Worm (Caenorhabditis elegans) whole organism, early embryonic: ENCODE results near the gene ZK418.13.
A peak's percentile ranks its signal among the peaks of the same experiment; 100 is the strongest.

Source experiments
- B0310.2 ChIP-seq: sonication (generic microtip); optimal IDR thresholded peaks from 2 replicates; lab custom pipeline; 2016; ENCODE audit warnings: mild to moderate bottlenecking, missing genetic modification characterization, missing compliant biosample characterization
- F13C5.2 ChIP-seq: sonication (generic microtip); optimal IDR thresholded peaks from 2 replicates; lab custom pipeline; 2017; ENCODE audit warnings: mild to moderate bottlenecking, missing genetic modification characterization, inconsistent platforms, missing compliant biosample characterization
- aly-1 ChIP-seq: sonication (generic microtip); optimal IDR thresholded peaks from 2 replicates; lab custom pipeline; 2016; ENCODE audit warnings: missing genetic modification characterization, missing compliant biosample characterization
- ama-1 ChIP-seq: fragments of 150-350 bp; optimal IDR thresholded peaks from 2 replicates; lab custom pipeline; 2014
- ceh-13 ChIP-seq: fragments of 200-800 bp; sonication (Bioruptor generic); optimal IDR thresholded peaks from 2 replicates; lab custom pipeline; 2018; ENCODE audit warnings: mild to moderate bottlenecking, missing genetic modification characterization, missing compliant biosample characterization
- ceh-36 ChIP-seq: sonication (generic microtip); optimal IDR thresholded peaks from 2 replicates; lab custom pipeline; 2016; ENCODE audit warnings: missing genetic modification characterization, inconsistent platforms, missing compliant biosample characterization
- ets-7 ChIP-seq: sonication (generic microtip); optimal IDR thresholded peaks from 2 replicates; lab custom pipeline; 2016; ENCODE audit warnings: missing genotype, missing genetic modification characterization, missing compliant biosample characterization
- flt-1 ChIP-seq: fragments of 200-800 bp; sonication (Bioruptor generic); IDR thresholded peaks from 2 replicates; pipeline ENCODE4 v1.3.6; 2022; ENCODE audit warnings: missing genetic modification characterization, missing compliant biosample characterization
- hmbx-1 ChIP-seq: sonication (generic microtip); optimal IDR thresholded peaks from 2 replicates; lab custom pipeline; 2016; ENCODE audit warnings: mild to moderate bottlenecking, missing genetic modification characterization, missing compliant biosample characterization
- hmg-4 ChIP-seq: fragments of 200-800 bp; sonication (Bioruptor generic); optimal IDR thresholded peaks from 2 replicates; lab custom pipeline; 2018; ENCODE audit warnings: mild to moderate bottlenecking, missing genetic modification characterization, missing compliant biosample characterization
- hnd-1 ChIP-seq: sonication (generic microtip); optimal IDR thresholded peaks from 2 replicates; lab custom pipeline; 2016; ENCODE audit warnings: missing genetic modification characterization, missing compliant biosample characterization
- pes-1 ChIP-seq: fragments of 200-800 bp; sonication (Bioruptor generic); IDR thresholded peaks from 2 replicates; pipeline ENCODE4 v1.3.6; 2022; ENCODE audit warnings: missing genetic modification reagents, missing genetic modification characterization, missing compliant biosample characterization
- scrt-1 ChIP-seq: fragments of 200-800 bp; sonication (Bioruptor generic); IDR thresholded peaks from 2 replicates; pipeline ENCODE4 v1.3.6; 2022; ENCODE audit warnings: missing genetic modification characterization, missing compliant biosample characterization
- sea-1 ChIP-seq: fragments of 200-800 bp; sonication (Bioruptor generic); conservative IDR thresholded peaks from 2 replicates; pipeline ENCODE4 v1.3.6; 2022; ENCODE audit warnings: missing genetic modification characterization, missing compliant biosample characterization
- tbx-11 ChIP-seq: fragments of 200-800 bp; sonication (Bioruptor generic); IDR thresholded peaks from 2 replicates; pipeline ENCODE4 v1.3.6; 2022; ENCODE audit warnings: missing genetic modification characterization, missing compliant biosample characterization
- tbx-37 ChIP-seq: fragments of 200-800 bp; sonication (Bioruptor generic); conservative IDR thresholded peaks from 2 replicates; pipeline ENCODE4 v1.3.6; 2022; ENCODE audit warnings: missing genetic modification reagents, missing genetic modification characterization, missing compliant biosample characterization
- tra-4 ChIP-seq: sonication (generic microtip); optimal IDR thresholded peaks from 2 replicates; lab custom pipeline; 2017; ENCODE audit warnings: missing genetic modification characterization, missing compliant biosample characterization

ZK418.13 gene

DNA sequence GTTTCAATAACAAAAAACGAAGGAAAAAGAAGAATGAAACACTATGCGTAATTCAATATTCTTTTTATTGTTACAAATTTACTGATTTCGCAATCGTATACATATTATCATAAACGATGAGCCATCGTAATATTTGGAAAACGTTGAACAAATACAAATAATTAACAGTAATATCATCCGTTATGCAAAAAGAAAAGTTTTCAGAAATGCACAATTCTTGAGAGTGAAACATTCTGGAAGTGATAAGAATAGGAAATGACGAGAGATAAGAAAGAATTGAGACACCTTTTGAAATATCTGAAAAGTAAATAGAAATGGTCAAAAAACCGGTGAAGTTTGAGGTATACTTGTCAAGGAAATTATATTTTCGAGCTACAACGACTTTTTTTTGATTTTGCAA, 5.2 kb upstream of the ZK418.13 start:
- TF ChIP-seq tbx-37 (GFP tag; lab: Robert Waterston, UW): no peak
- no peak for TF ChIP-seq tbx-11 (GFP tag; lab: Robert Waterston, UW)
- TF ChIP-seq pes-1: no peak
- no peak for TF ChIP-seq ceh-36
- TF ChIP-seq scrt-1: no peak
- TF ChIP-seq hmbx-1 (tag; lab: Kevin White, UChicago): no peak
- TF ChIP-seq aly-1 (tag; lab: Kevin White, UChicago): no peak
- TF ChIP-seq hmg-4 (GFP tag; lab: Kevin White, UChicago): no peak
- no peak for TF ChIP-seq ama-1 (lab: Kevin White, UChicago)
- TF ChIP-seq F13C5.2: no peak
- no peak for TF ChIP-seq tra-4

DNA sequence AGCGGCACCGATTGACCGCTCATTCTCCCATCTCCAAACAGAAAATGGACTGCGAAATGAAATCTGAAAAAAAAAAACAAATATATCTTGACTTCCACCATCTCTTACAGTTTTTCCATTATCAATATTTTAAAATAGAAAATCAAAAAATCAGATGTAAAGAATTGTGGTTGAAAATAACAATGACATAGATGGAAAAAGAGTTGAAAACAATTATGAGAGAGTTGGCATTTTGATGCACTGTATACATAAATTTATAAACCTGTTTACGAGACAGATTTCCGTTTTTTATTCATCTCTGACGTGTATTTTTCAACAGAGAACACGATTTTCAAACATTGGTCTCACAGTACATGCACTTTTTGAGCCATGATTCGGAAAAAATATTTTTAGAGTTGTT, 4.4 kb upstream of the ZK418.13 start, which contains the start of gene ZK418.7:
TSS of gene ZK418.7 (minus strand) at position 101 of the 400 bp plus-strand sequence.
- TF ChIP-seq pes-1 (no peak), ets-7 (tag; lab: Kevin White, UChicago) (no peak), tbx-11 (GFP tag; lab: Robert Waterston, UW) (no peak), hnd-1 (no peak), sea-1 (no peak), flt-1 (GFP tag; lab: Robert Waterston, UW) (no peak)

DNA sequence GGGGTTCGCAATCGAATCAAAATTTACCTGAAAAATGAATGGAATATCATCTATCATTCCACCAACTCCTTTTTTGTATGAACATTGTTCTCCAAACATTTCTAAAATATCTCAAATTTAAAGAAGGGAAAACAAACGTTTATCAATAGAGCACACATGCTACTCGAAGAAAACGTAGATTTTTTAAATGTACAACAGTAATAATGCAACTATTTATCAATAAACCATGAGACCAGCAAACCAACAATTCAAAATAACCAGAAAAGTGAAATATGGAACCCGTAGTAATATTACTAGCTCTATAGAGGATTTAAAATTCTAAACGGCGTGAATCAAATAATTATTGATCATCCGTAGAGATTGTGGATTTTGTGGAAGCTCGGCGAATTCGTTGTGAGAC, 2.5 kb upstream of the ZK418.13 start, which contains the start of gene ZK418.6:
TSS of gene ZK418.6 (minus strand) at position 101 of the 400 bp plus-strand sequence.
- TF ChIP-seq flt-1 (GFP tag; lab: Robert Waterston, UW) (no peak), pes-1 (no peak)

DNA sequence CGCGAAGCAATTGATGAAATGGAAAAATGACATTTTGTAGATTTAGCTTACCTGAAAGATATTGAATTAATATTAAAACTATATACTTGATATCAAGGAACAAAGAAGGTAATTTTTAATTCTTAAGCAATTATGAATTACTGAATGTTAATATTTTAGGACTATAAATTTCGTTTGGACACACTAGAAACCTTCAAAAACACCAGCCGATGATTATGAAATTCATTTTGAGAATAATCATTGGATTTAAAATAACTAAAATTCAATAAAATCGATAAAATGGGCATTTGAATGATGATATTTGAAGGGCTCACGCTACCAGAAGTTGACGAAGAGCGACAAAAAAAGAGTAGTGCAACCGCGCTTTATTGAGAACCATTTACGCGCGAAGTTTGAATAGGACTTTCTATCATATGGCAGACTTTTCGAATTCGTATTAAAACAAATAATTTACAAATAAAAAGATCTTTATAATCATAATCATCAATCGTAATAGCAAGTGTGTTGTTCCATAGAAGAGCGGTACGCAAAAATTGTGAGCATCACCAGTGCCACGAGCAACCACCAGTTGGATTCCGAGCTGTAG, 2.4 kb downstream of the ZK418.13 start, which contains the start of gene ZK418.5:
TSS of gene ZK418.5 (minus strand) at position 51 of the 586 bp plus-strand sequence.
- TF ChIP-seq F13C5.2: peak; percentile 60
- no peak for TF ChIP-seq ama-1 (lab: Kevin White, UChicago)

DNA sequence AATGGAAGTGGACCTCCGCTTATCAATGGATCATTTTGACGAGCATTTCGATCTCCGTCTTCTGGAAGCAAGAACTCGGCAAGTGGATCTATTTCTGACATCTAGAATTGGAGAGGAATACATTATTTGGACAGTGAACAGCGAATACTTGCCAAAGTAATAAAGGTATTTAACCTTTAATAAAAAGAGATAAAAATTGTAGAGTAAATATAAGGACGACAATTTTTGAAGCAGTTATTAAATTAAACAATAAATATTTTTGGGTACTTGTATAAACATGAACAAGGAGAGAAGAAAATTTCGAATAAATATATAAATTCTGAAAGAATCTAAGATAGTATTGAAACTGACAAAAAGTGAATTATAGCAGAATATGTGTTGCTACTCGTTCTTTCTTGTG, 3.8 kb downstream of the ZK418.13 start, which contains the start of gene lin-37:
TSS of gene lin-37 (minus strand) at position 101 of the 400 bp plus-strand sequence.
- TF ChIP-seq flt-1 (GFP tag; lab: Robert Waterston, UW) (no peak), F13C5.2 (no peak)

DNA sequence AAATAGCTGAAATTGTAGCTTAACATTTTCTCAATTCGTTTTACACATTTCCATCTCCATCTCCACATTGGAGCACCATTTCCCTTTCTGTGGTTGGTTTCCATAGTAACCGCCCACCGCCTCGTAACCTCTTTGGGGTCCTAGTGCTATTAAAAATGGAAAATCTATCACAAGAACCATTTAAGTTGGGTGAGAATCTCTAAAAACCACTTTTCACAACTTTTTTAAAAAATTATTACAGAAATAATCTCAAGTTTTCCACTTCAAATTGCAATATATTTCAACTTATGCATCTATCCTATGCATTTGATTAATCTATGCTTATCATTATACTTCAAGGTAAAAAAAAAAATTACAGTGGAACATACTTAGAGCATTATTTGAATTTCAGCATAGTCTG, 6.3 kb downstream of the ZK418.13 start, which contains the start of gene tmem-17:
TSS of gene tmem-17 (plus strand) at position 301 of the 400 bp plus-strand sequence.
- TF ChIP-seq aly-1 (tag; lab: Kevin White, UChicago): no peak
- TF ChIP-seq tra-4: no peak

DNA sequence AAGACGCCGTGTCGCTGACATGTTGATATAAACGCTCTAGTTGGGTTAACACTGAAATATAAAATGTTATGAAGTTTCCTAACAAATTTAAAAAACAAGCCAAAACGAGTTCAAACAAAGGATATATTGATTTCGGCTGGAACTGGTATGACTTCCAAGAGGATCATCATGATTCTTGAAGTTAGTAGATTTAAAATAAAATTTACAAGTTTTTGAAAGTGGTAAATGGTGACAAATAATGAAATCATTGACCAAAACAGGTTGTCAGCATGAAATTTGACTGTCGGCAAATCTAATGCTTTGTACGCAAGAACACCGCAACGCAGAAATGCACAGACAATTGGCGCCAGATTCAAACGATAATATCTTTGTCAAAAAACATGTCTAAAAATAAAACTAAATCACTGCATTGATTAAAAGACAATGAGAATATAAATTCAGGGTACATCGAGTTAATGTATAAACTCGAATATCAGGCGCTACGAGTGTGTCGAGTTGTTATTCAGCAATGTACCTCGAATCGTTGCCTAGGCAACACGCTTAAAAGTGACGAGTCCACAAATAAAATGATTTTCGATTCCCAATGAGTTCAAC, 7.7 kb downstream of the ZK418.13 start, which contains the start of the genes ubc-18 and R01H2.8:
TSS of gene ubc-18 (minus strand) at position 51 of the 594 bp plus-strand sequence.
TSS of gene R01H2.8 (plus strand) at position 544 of the 594 bp plus-strand sequence.
- no peak for TF ChIP-seq ceh-36
- no peak for TF ChIP-seq hmg-4 (GFP tag; lab: Kevin White, UChicago)
- TF ChIP-seq sea-1: no peak
- TF ChIP-seq aly-1 (tag; lab: Kevin White, UChicago): no peak
- no peak for TF ChIP-seq tbx-11 (GFP tag; lab: Robert Waterston, UW)
- no peak for TF ChIP-seq tra-4
- no peak for TF ChIP-seq ets-7 (tag; lab: Kevin White, UChicago)
- TF ChIP-seq F13C5.2: no peak
- no peak for TF ChIP-seq hmbx-1 (tag; lab: Kevin White, UChicago)

DNA sequence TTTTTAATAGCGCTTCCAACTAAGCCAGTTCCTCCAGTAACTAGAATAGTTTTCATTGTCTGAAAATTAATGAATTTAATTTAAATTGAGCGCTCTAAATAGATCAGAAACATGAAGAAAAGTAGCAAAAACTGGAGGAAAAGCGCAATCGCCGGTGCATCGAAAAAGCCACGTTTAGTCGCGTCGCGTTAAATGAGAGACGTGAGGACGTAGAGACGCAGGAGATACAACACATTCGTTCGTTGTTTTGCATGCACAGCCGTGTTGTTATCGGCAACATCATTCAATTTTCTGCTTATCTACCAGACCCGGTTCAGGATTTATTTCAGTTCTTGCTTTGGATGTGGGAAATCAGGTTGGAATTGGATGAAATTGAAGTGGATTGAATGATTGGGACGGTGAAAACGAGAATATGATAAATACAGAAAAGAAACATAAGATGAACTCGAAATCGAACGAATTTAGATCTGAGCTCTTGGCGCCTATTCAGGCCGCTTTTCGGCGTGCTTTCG, 8.8 kb downstream of the ZK418.13 start, which contains the start of gene ger-1:
TSS of gene ger-1 (minus strand) at position 93 of the 512 bp plus-strand sequence.
- TF ChIP-seq ceh-36: no peak
- TF ChIP-seq hmbx-1 (tag; lab: Kevin White, UChicago): no peak
- TF ChIP-seq ama-1 (lab: Kevin White, UChicago): no peak
- no peak for TF ChIP-seq hmg-4 (GFP tag; lab: Kevin White, UChicago)
- no peak for TF ChIP-seq ceh-13 (GFP tag; lab: Kevin White, UChicago)
- TF ChIP-seq flt-1 (GFP tag; lab: Robert Waterston, UW): no peak
- no peak for TF ChIP-seq tbx-37 (GFP tag; lab: Robert Waterston, UW)
- no peak for TF ChIP-seq tbx-11 (GFP tag; lab: Robert Waterston, UW)
- TF ChIP-seq F13C5.2: no peak
- no peak for TF ChIP-seq B0310.2 (tag; lab: Kevin White, UChicago)
- no peak for TF ChIP-seq scrt-1
- no peak for TF ChIP-seq hnd-1
- no peak for TF ChIP-seq tra-4
- TF ChIP-seq aly-1 (tag; lab: Kevin White, UChicago): no peak

DNA sequence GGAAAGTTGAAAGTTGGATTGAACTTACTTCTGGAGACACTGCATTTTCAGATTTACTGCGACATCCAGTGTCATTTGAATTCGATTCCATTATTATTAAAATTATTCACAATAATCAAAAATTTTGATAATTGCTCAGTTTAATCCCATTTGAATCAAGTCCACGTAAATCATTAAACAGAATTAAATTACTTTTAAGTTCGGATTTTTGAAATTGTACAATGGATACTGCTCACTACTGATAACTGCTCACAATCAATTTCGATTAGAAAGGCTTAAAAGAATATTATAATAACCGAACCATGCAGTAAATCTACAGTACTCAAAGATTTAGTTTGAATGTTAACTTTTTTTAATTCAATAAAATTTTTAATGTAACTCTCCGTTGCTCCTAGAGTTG, 12.1 kb downstream of the ZK418.13 start, which contains the start of gene R01H2.4:
TSS of gene R01H2.4 (minus strand) at position 101 of the 400 bp plus-strand sequence.
- TF ChIP-seq ets-7 (tag; lab: Kevin White, UChicago) (no peak), tbx-37 (GFP tag; lab: Robert Waterston, UW) (no peak), aly-1 (tag; lab: Kevin White, UChicago) (no peak), scrt-1 (no peak), flt-1 (GFP tag; lab: Robert Waterston, UW) (no peak), ama-1 (lab: Kevin White, UChicago) (no peak), tra-4 (no peak), hmg-4 (GFP tag; lab: Kevin White, UChicago) (no peak), ceh-13 (GFP tag; lab: Kevin White, UChicago) (no peak), B0310.2 (tag; lab: Kevin White, UChicago) (no peak), sea-1 (no peak)
